Comparison of ENCODE assay signal across 3 fruit fly cellular contexts in the genomic region with DNA sequence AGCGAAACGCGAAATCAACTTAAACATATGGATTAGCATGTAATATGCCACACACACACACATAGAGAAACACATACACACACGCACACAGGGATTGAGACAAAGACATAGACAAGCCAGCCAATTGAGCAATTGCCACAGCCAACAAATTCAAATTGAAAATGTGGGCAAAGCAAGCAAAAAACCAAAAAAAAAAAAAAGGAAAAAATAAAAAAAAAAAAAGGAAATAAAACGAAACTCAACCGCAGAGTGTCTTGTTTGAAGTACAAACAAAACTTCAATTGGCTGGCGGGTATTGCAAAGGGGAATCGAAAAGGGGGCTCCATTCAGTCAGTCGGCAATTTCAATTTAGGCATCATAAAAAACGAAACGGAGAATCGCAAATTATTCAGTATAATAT.
TF ChIP-seq lines count a peak whose summit lies in the region.

No protein-coding gene starts in this region.

- TF ChIP-seq CTCF in whole organism, embryonic (GFP tag; optimal IDR thresholded peaks at IDR 0.05; lab: Kevin White, UChicago), result no peak

TF ChIP-seq in whole organism, embryonic, 481 proteins besides CTCF, POLR2A, EP300 and RAD21:
- TF ChIP-seq CG34376 (GFP tag; optimal IDR thresholded peaks at IDR 0.05; lab: Kevin White, UChicago), result no peak
- peak; percentile 69 for TF ChIP-seq Drgx (GFP tag; IDR thresholded peaks at IDR 0.05; lab: Robert Waterston, UW)

TF ChIP-seq in whole organism, prepupa, 60 proteins besides CTCF, POLR2A, EP300 and RAD21 (continues in another document):
- no peak for TF ChIP-seq fd85E (GFP tag; optimal IDR thresholded peaks at IDR 0.05; lab: Kevin White, UChicago)
- TF ChIP-seq salr (GFP tag; optimal IDR thresholded peaks at IDR 0.05; lab: Kevin White, UChicago), result no peak
- TF ChIP-seq Hr4 (GFP tag; optimal IDR thresholded peaks at IDR 0.05; lab: Kevin White, UChicago), result no peak
- TF ChIP-seq CG16779 (tag; optimal IDR thresholded peaks at IDR 0.05; lab: Kevin White, UChicago), result no peak
- no peak for TF ChIP-seq ss (GFP tag; optimal IDR thresholded peaks at IDR 0.05; lab: Kevin White, UChicago)
- no peak for TF ChIP-seq Ets96B (tag; optimal IDR thresholded peaks at IDR 0.05; lab: Kevin White, UChicago)
- no peak for TF ChIP-seq Eip75B (GFP tag; optimal IDR thresholded peaks at IDR 0.05; lab: Kevin White, UChicago)
- no peak for TF ChIP-seq CG8319 (GFP tag; optimal IDR thresholded peaks at IDR 0.05; lab: Kevin White, UChicago)
- no peak for TF ChIP-seq cyc (GFP tag; optimal IDR thresholded peaks at IDR 0.05; lab: Kevin White, UChicago)
- TF ChIP-seq CG9139 (GFP tag; optimal IDR thresholded peaks at IDR 0.05; lab: Kevin White, UChicago), result no peak
- TF ChIP-seq Smox (GFP tag; optimal IDR thresholded peaks at IDR 0.05; lab: Kevin White, UChicago), result no peak
- TF ChIP-seq CG32006 (GFP tag; optimal IDR thresholded peaks at IDR 0.05; lab: Kevin White, UChicago), result no peak
- TF ChIP-seq topi (GFP tag; optimal IDR thresholded peaks at IDR 0.05; lab: Kevin White, UChicago), result no peak
- peak; percentile 0 for TF ChIP-seq net (GFP tag; optimal IDR thresholded peaks at IDR 0.05; lab: Kevin White, UChicago)
- no peak for TF ChIP-seq lz (GFP tag; optimal IDR thresholded peaks at IDR 0.05; lab: Kevin White, UChicago)
- no peak for TF ChIP-seq CG34406 (GFP tag; optimal IDR thresholded peaks at IDR 0.05; lab: Kevin White, UChicago)
- TF ChIP-seq Sox15 (GFP tag; optimal IDR thresholded peaks at IDR 0.05; lab: Kevin White, UChicago), result no peak
- TF ChIP-seq CG1621 (tag; optimal IDR thresholded peaks at IDR 0.05; lab: Kevin White, UChicago), result no peak
- no peak for TF ChIP-seq achi (GFP tag; optimal IDR thresholded peaks at IDR 0.05; lab: Kevin White, UChicago)
- TF ChIP-seq Ets21C (GFP tag; optimal IDR thresholded peaks at IDR 0.05; lab: Kevin White, UChicago), result no peak
- TF ChIP-seq Sox14 (GFP tag; optimal IDR thresholded peaks at IDR 0.05; lab: Kevin White, UChicago), result no peak
- TF ChIP-seq CG15336 (GFP tag; IDR thresholded peaks at IDR 0.05; lab: Robert Waterston, UW), result peak; percentile 79
- no peak for TF ChIP-seq CG10631 (GFP tag; optimal IDR thresholded peaks at IDR 0.05; lab: Kevin White, UChicago)
- TF ChIP-seq CG11294 (GFP tag; IDR thresholded peaks at IDR 0.05; lab: Robert Waterston, UW), result no peak
- no peak for TF ChIP-seq CG3919 (GFP tag; optimal IDR thresholded peaks at IDR 0.05; lab: Kevin White, UChicago)
- no peak for TF ChIP-seq Eip78C (GFP tag; lab: Kevin White, UChicago)
- no peak for TF ChIP-seq Sox102F (GFP tag; optimal IDR thresholded peaks at IDR 0.05; lab: Kevin White, UChicago)
- no peak for TF ChIP-seq Met (GFP tag; optimal IDR thresholded peaks at IDR 0.05; lab: Kevin White, UChicago)
- TF ChIP-seq dsx (GFP tag; optimal IDR thresholded peaks at IDR 0.05; lab: Kevin White, UChicago; ENCODE audit: poor library complexity, severe bottlenecking), result no peak
- no peak for TF ChIP-seq esn (GFP tag; optimal IDR thresholded peaks at IDR 0.05; lab: Kevin White, UChicago)
- no peak for TF ChIP-seq vri (GFP tag; optimal IDR thresholded peaks at IDR 0.05; lab: Kevin White, UChicago)
- no peak for TF ChIP-seq CG11762 (GFP tag; optimal IDR thresholded peaks at IDR 0.05; lab: Kevin White, UChicago; ENCODE audit: insufficient read depth)
- no peak for TF ChIP-seq CG6854 (GFP tag; optimal IDR thresholded peaks at IDR 0.05; lab: Kevin White, UChicago)
- no peak for TF ChIP-seq fkh (GFP tag; optimal IDR thresholded peaks at IDR 0.05; lab: Kevin White, UChicago)
- TF ChIP-seq CG3032 (tag; optimal IDR thresholded peaks at IDR 0.05; lab: Kevin White, UChicago), result no peak
- peak; percentile 63; the same call in 2 of the 3 replicates for TF ChIP-seq CG6163 (GFP tag; IDR thresholded peaks at IDR 0.05; lab: Robert Waterston, UW)
- no peak for TF ChIP-seq CG4318 (GFP tag; optimal IDR thresholded peaks at IDR 0.05; lab: Kevin White, UChicago)
- peak; percentile 1 for TF ChIP-seq svp (GFP tag; lab: Kevin White, UChicago)
- 0 out of 2 replicates have a peak, but pooled peaks have one; percentile 41 for TF ChIP-seq Gug (GFP tag; IDR thresholded peaks at IDR 0.05; lab: Robert Waterston, UW)
- no peak for TF ChIP-seq pdm3 (GFP tag; optimal IDR thresholded peaks at IDR 0.05; lab: Kevin White, UChicago)
- no peak for TF ChIP-seq dac (GFP tag; optimal IDR thresholded peaks at IDR 0.05; lab: Kevin White, UChicago)
- no peak for TF ChIP-seq CG10669 (GFP tag; optimal IDR thresholded peaks at IDR 0.05; lab: Kevin White, UChicago)
- no peak for TF ChIP-seq spab (GFP tag; optimal IDR thresholded peaks at IDR 0.05; lab: Kevin White, UChicago)
- no peak for TF ChIP-seq CG8632 (GFP tag; optimal IDR thresholded peaks at IDR 0.05; lab: Kevin White, UChicago)

TF ChIP-seq in whole organism, pupa, 21 proteins besides CTCF, POLR2A, EP300 and RAD21:
- TF ChIP-seq CG34367 (tag; optimal IDR thresholded peaks at IDR 0.05; lab: Kevin White, UChicago) (no peak), CG13204 (GFP tag; optimal IDR thresholded peaks at IDR 0.05; lab: Kevin White, UChicago) (no peak), Snoo (tag; optimal IDR thresholded peaks at IDR 0.05; lab: Kevin White, UChicago) (no peak), CG32121 (GFP tag; IDR thresholded peaks at IDR 0.05; lab: Robert Waterston, UW) (peak; percentile 73; the same call in 1 of the 2 replicates), CG14655 (GFP tag; optimal IDR thresholded peaks at IDR 0.05; lab: Kevin White, UChicago) (no peak), gl (tag; optimal IDR thresholded peaks at IDR 0.05; lab: Kevin White, UChicago) (no peak), CG12605 (GFP tag; IDR thresholded peaks at IDR 0.05; lab: Robert Waterston, UW) (peak; percentile 84), Ets98B (GFP tag; IDR thresholded peaks at IDR 0.05; lab: Robert Waterston, UW) (peak; percentile 84), CG4496 (GFP tag; IDR thresholded peaks at IDR 0.05; lab: Robert Waterston, UW) (peak; percentile 80), EcR (GFP tag; optimal IDR thresholded peaks at IDR 0.05; lab: Kevin White, UChicago) (no peak), CG9948 (tag; optimal IDR thresholded peaks at IDR 0.05; lab: Kevin White, UChicago) (no peak), Pif1A (GFP tag; optimal IDR thresholded peaks at IDR 0.05; lab: Kevin White, UChicago) (peak; percentile 53), CG8301 (tag; optimal IDR thresholded peaks at IDR 0.05; lab: Kevin White, UChicago) (no peak), fd96Ca (GFP tag; IDR thresholded peaks at IDR 0.05; lab: Robert Waterston, UW) (peak; percentile 58; the same call in 1 of the 3 replicates), Pif1B (GFP tag; optimal IDR thresholded peaks at IDR 0.05; lab: Kevin White, UChicago) (no peak), CG17806 (tag; optimal IDR thresholded peaks at IDR 0.05; lab: Kevin White, UChicago) (no peak), D1 (tag; optimal IDR thresholded peaks at IDR 0.05; lab: Kevin White, UChicago) (no peak), rn (GFP tag; IDR thresholded peaks at IDR 0.05; lab: Robert Waterston, UW) (peak; percentile 39; the same call in 1 of the 2 replicates)
